Worm (Caenorhabditis elegans) whole organism, L1 larva: Measurements from ENCODE around the gene F46B6.9.

Experiments
- fkh-10 ChIP-seq: sonication (generic microtip); optimal IDR thresholded peaks from 2 replicates; lab custom pipeline; 2017; ENCODE audit warnings: missing biosample characterization, missing genetic modification reagents, missing genetic modification characterization
- fkh-4 ChIP-seq: sonication (generic microtip); optimal IDR thresholded peaks from 2 replicates; lab custom pipeline; 2016; ENCODE audit warnings: missing compliant biosample characterization, missing genetic modification characterization, borderline replicate concordance
- lin-39 ChIP-seq: fragments of 150-350 bp; optimal IDR thresholded peaks from 2 replicates; lab custom pipeline; 2014; ENCODE audit warnings: missing biosample characterization, missing genetic modification reagents, missing genetic modification characterization
- lir-3 ChIP-seq: sonication (generic microtip); optimal IDR thresholded peaks from 2 replicates; lab custom pipeline; 2016; ENCODE audit warnings: mild to moderate bottlenecking, missing genetic modification characterization, moderate library complexity, missing compliant biosample characterization; ENCODE audit not compliant: poor library complexity
- sox-4 ChIP-seq: sonication (generic microtip); optimal IDR thresholded peaks from 2 replicates; lab custom pipeline; 2016; ENCODE audit warnings: missing genetic modification characterization, missing compliant biosample characterization
- zag-1 ChIP-seq: fragments of 150-350 bp; optimal IDR thresholded peaks from 2 replicates; lab custom pipeline; 2014; ENCODE audit warnings: missing biosample characterization, missing genetic modification characterization

ce11 chrV:9835945-9836344, 39.3 kb downstream of the F46B6.9 start, which contains the start of gene sru-38:
- TF ChIP-seq fkh-10 (GFP tag; lab: Kevin White, UChicago) (no peak), sox-4 (tag; lab: Kevin White, UChicago) (no peak), zag-1 (no peak), fkh-4 (no peak), lin-39 (tag; lab: Kevin White, UChicago) (no peak), lir-3 (no peak)
